Worm (Caenorhabditis elegans) whole organism, L1 larva: ENCODE measurements around the gene srz-82.

Source experiments
- C04F5.9 ChIP-seq: sonication (generic microtip); optimal IDR thresholded peaks from 2 replicates; lab custom pipeline; 2016; ENCODE audit warnings: missing genetic modification characterization, missing compliant biosample characterization
- C16A3.4 ChIP-seq: fragments of 150-350 bp; optimal IDR thresholded peaks from 2 replicates; lab custom pipeline; 2014; ENCODE audit warnings: missing biosample characterization, missing genetic modification characterization
- C34B4.2 ChIP-seq: sonication (generic microtip); optimal IDR thresholded peaks from 2 replicates; lab custom pipeline; 2017; ENCODE audit warnings: mild to moderate bottlenecking, missing genetic modification characterization, missing compliant biosample characterization
- alr-1 ChIP-seq: fragments of 200-800 bp; sonication (Bioruptor generic); optimal IDR thresholded peaks from 2 replicates; lab custom pipeline; 2018; ENCODE audit warnings: borderline replicate concordance, mild to moderate bottlenecking, missing genetic modification characterization, missing compliant biosample characterization
- ama-1 ChIP-seq: fragments of 150-350 bp; optimal IDR thresholded peaks from 2 replicates; lab custom pipeline; 2014
- blmp-1 ChIP-seq: fragments of 150-350 bp; optimal IDR thresholded peaks from 2 replicates; lab custom pipeline; 2014; ENCODE audit warnings: missing biosample characterization, missing genetic modification characterization
- ceh-63 ChIP-seq: fragments of 200-800 bp; sonication (Bioruptor generic); optimal IDR thresholded peaks from 2 replicates; lab custom pipeline; 2018; ENCODE audit warnings: mild to moderate bottlenecking, missing genetic modification characterization, missing compliant biosample characterization
- ceh-8 ChIP-seq: fragments of 200-800 bp; sonication (Bioruptor generic); optimal IDR thresholded peaks from 2 replicates; lab custom pipeline; 2018; ENCODE audit warnings: mild to moderate bottlenecking, missing genetic modification characterization, moderate library complexity, missing compliant biosample characterization
- ceh-88 ChIP-seq: fragments of 200-800 bp; sonication (Bioruptor generic); IDR thresholded peaks from 2 replicates; pipeline ENCODE4 v1.3.6; 2022; ENCODE audit warnings: missing genetic modification characterization, missing compliant biosample characterization
- ceh-90 ChIP-seq: sonication (generic microtip); optimal IDR thresholded peaks from 2 replicates; lab custom pipeline; 2016; ENCODE audit warnings: missing genetic modification characterization, missing compliant biosample characterization
- ces-1 ChIP-seq: fragments of 150-350 bp; optimal IDR thresholded peaks from 2 replicates; lab custom pipeline; 2014; ENCODE audit warnings: missing biosample characterization, missing genetic modification reagents, missing genetic modification characterization
- dpl-1 ChIP-seq, 3 experiments: fragments of 150-350 bp in 2 of 3; sonication (generic microtip) in 1 of 3; optimal IDR thresholded peaks; 2 replicates each; lab custom pipeline; 2014 to 2017; ENCODE audit warnings: missing biosample characterization in 3 of 3, missing genetic modification characterization in 3 of 3, missing genetic modification reagents in 3 of 3
- dsc-1 ChIP-seq: sonication (generic microtip); optimal IDR thresholded peaks from 2 replicates; lab custom pipeline; 2016; ENCODE audit warnings: mild to moderate bottlenecking, missing genetic modification characterization, missing compliant biosample characterization
- efl-1 ChIP-seq, 4 experiments: fragments of 150-350 bp; optimal IDR thresholded peaks in 3 of 4; peaks in 1 of 4; 1 replicate in 1 of 4; 2 replicates in 3 of 4; lab custom pipeline; 2014; ENCODE audit warnings: missing biosample characterization in 2 of 4, missing genetic modification characterization in 2 of 4, missing genetic modification reagents in 2 of 4
- efl-3 ChIP-seq: fragments of 200-800 bp; sonication (Bioruptor generic); optimal IDR thresholded peaks from 2 replicates; lab custom pipeline; 2018; ENCODE audit warnings: mild to moderate bottlenecking, missing genetic modification characterization, missing compliant biosample characterization
- elt-3 ChIP-seq, 6 experiments: fragments of 150-350 bp in 1 of 6; sonication (generic microtip); optimal IDR thresholded peaks; 2 replicates each; lab custom pipeline; 2017 to 2018; ENCODE audit warnings: missing biosample characterization in 6 of 6, missing genetic modification characterization in 6 of 6, inconsistent platforms in 1 of 6
- ets-5 ChIP-seq: fragments of 200-800 bp; sonication (Bioruptor generic); IDR thresholded peaks from 2 replicates; pipeline ENCODE4 v1.3.6; 2022; ENCODE audit warnings: missing genetic modification characterization, missing compliant biosample characterization
- fkh-10 ChIP-seq: sonication (generic microtip); optimal IDR thresholded peaks from 2 replicates; lab custom pipeline; 2017; ENCODE audit warnings: missing biosample characterization, missing genetic modification reagents, missing genetic modification characterization
- fkh-4 ChIP-seq: sonication (generic microtip); optimal IDR thresholded peaks from 2 replicates; lab custom pipeline; 2016; ENCODE audit warnings: missing compliant biosample characterization, missing genetic modification characterization, borderline replicate concordance
- fkh-8 ChIP-seq: sonication (generic microtip); optimal IDR thresholded peaks from 2 replicates; lab custom pipeline; 2016; ENCODE audit warnings: mild to moderate bottlenecking, missing genetic modification characterization, missing compliant biosample characterization
- fos-1 ChIP-seq: fragments of 150-350 bp; optimal IDR thresholded peaks from 2 replicates; lab custom pipeline; 2014; ENCODE audit warnings: missing biosample characterization, missing genetic modification characterization
- grh-1 ChIP-seq: fragments of 200-800 bp; sonication (Bioruptor generic); IDR thresholded peaks from 2 replicates; pipeline ENCODE4 v1.3.6; 2022; ENCODE audit warnings: missing genetic modification reagents, missing genetic modification characterization, missing compliant biosample characterization
- hlh-17 ChIP-seq: fragments of 200-800 bp; sonication (Bioruptor generic); optimal IDR thresholded peaks from 2 replicates; lab custom pipeline; 2018; ENCODE audit warnings: missing genetic modification characterization, mild to moderate bottlenecking, missing compliant biosample characterization, moderate library complexity, borderline replicate concordance
- hlh-4 ChIP-seq: sonication (generic microtip); optimal IDR thresholded peaks from 2 replicates; lab custom pipeline; 2016; ENCODE audit warnings: mild to moderate bottlenecking, missing genetic modification characterization, missing compliant biosample characterization
- isw-1 ChIP-seq: fragments of 200-800 bp; sonication (Bioruptor generic); IDR thresholded peaks from 2 replicates; pipeline ENCODE4 v1.3.6; 2022; ENCODE audit warnings: missing genetic modification characterization, missing compliant biosample characterization
- jun-1 ChIP-seq: fragments of 150-350 bp; optimal IDR thresholded peaks from 2 replicates; lab custom pipeline; 2014; ENCODE audit warnings: missing biosample characterization, missing genetic modification reagents, missing genetic modification characterization
- lin-13 ChIP-seq: fragments of 150-350 bp; optimal IDR thresholded peaks from 2 replicates; lab custom pipeline; 2014; ENCODE audit warnings: missing biosample characterization, missing genetic modification reagents, missing genetic modification characterization
- lin-14 ChIP-seq: fragments of 200-800 bp; sonication (Bioruptor generic); optimal IDR thresholded peaks from 2 replicates; lab custom pipeline; 2018; ENCODE audit warnings: mild to moderate bottlenecking, missing genetic modification characterization, moderate library complexity, missing compliant biosample characterization
- lin-15B ChIP-seq: fragments of 150-350 bp; sonication (generic microtip); optimal IDR thresholded peaks from 3 replicates; lab custom pipeline; 2014; ENCODE audit warnings: missing biosample characterization, missing genetic modification characterization
- lin-35 ChIP-seq, 2 experiments: fragments of 150-350 bp; optimal IDR thresholded peaks; 2 replicates each; lab custom pipeline; 2014; ENCODE audit warnings: missing biosample characterization in 2 of 2, missing genetic modification characterization in 2 of 2, missing genetic modification reagents in 2 of 2
- mep-1 ChIP-seq: fragments of 150-350 bp; optimal IDR thresholded peaks from 2 replicates; lab custom pipeline; 2014; ENCODE audit warnings: missing biosample characterization, missing genetic modification characterization
- nhr-12 ChIP-seq: sonication (generic microtip); optimal IDR thresholded peaks from 2 replicates; lab custom pipeline; 2017; ENCODE audit warnings: missing biosample characterization, missing genetic modification characterization
- nhr-19 ChIP-seq: fragments of 200-800 bp; sonication (Bioruptor generic); conservative IDR thresholded peaks from 2 replicates; pipeline ENCODE4 v1.3.6; 2022; ENCODE audit warnings: missing genetic modification characterization, missing compliant biosample characterization
- nhr-20 ChIP-seq: sonication (generic microtip); optimal IDR thresholded peaks from 2 replicates; lab custom pipeline; 2016; ENCODE audit warnings: mild to moderate bottlenecking, missing genetic modification characterization, missing compliant biosample characterization
- nhr-237 ChIP-seq: fragments of 150-350 bp; optimal IDR thresholded peaks from 2 replicates; lab custom pipeline; 2014; ENCODE audit warnings: missing biosample characterization, missing genetic modification characterization
- nhr-77 ChIP-seq: fragments of 150-350 bp; optimal IDR thresholded peaks from 2 replicates; lab custom pipeline; 2014; ENCODE audit warnings: missing biosample characterization, missing genetic modification characterization
- nhr-84 ChIP-seq: sonication (generic microtip); optimal IDR thresholded peaks from 2 replicates; lab custom pipeline; 2017; ENCODE audit warnings: missing biosample characterization, missing genetic modification characterization
- nhr-85 ChIP-seq: sonication (generic microtip); peaks from one replicate; lab custom pipeline; 2016; ENCODE audit warnings: missing genetic modification characterization, inconsistent platforms, missing compliant biosample characterization
- pag-3 ChIP-seq: sonication (generic microtip); optimal IDR thresholded peaks from 2 replicates; lab custom pipeline; 2017; ENCODE audit warnings: missing genetic modification characterization, mild to moderate bottlenecking, missing compliant biosample characterization, antibody characterized with exemption, borderline replicate concordance; ENCODE audit not compliant: insufficient read depth
- pax-3 ChIP-seq: fragments of 200-800 bp; sonication (Bioruptor generic); optimal IDR thresholded peaks from 2 replicates; lab custom pipeline; 2018; ENCODE audit warnings: mild to moderate bottlenecking, missing genetic modification characterization, moderate library complexity, missing compliant biosample characterization
- skn-1 ChIP-seq: fragments of 150-350 bp; optimal IDR thresholded peaks from 2 replicates; lab custom pipeline; 2014; ENCODE audit warnings: missing biosample characterization, missing genetic modification characterization
- snu-23 ChIP-seq: sonication (generic microtip); optimal IDR thresholded peaks from 2 replicates; lab custom pipeline; 2016; ENCODE audit warnings: missing genetic modification characterization, missing compliant biosample characterization
- sox-4 ChIP-seq: sonication (generic microtip); optimal IDR thresholded peaks from 2 replicates; lab custom pipeline; 2016; ENCODE audit warnings: missing genetic modification characterization, missing compliant biosample characterization
- swsn-7 ChIP-seq: sonication (generic microtip); optimal IDR thresholded peaks from 2 replicates; lab custom pipeline; 2016; ENCODE audit warnings: missing genetic modification characterization, missing compliant biosample characterization
- unc-130 ChIP-seq: fragments of 150-350 bp; optimal IDR thresholded peaks from 2 replicates; lab custom pipeline; 2017; ENCODE audit warnings: missing biosample characterization, missing genetic modification characterization, inconsistent platforms
- unc-30 ChIP-seq: sonication (generic microtip); optimal IDR thresholded peaks from 2 replicates; lab custom pipeline; 2017; ENCODE audit warnings: missing biosample characterization, missing genetic modification characterization
- xbp-1 ChIP-seq: sonication (generic microtip); optimal IDR thresholded peaks from 2 replicates; lab custom pipeline; 2016; ENCODE audit warnings: missing genetic modification characterization, missing compliant biosample characterization
- zag-1 ChIP-seq: fragments of 150-350 bp; optimal IDR thresholded peaks from 2 replicates; lab custom pipeline; 2014; ENCODE audit warnings: missing biosample characterization, missing genetic modification characterization
- zip-4 ChIP-seq: fragments of 200-800 bp; sonication (Bioruptor generic); optimal IDR thresholded peaks from 2 replicates; lab custom pipeline; 2018; ENCODE audit warnings: mild to moderate bottlenecking, missing genetic modification characterization, moderate library complexity, missing compliant biosample characterization
- ztf-11 ChIP-seq, 2 experiments: sonication (generic microtip); optimal IDR thresholded peaks; 2 replicates each; lab custom pipeline; 2016 to 2017; ENCODE audit warnings: missing genetic modification characterization in 2 of 2, missing biosample characterization in 1 of 2, missing compliant biosample characterization in 1 of 2

srz-82 gene

ce11 chrIV:3524584-3525020 lies 41.9 kb downstream of the srz-82 start (continued):
- TF ChIP-seq jun-1 (tag; lab: Kevin White, UChicago) (peak; percentile 23), fkh-10 (GFP tag; lab: Kevin White, UChicago) (no peak), zag-1 (no peak), xbp-1 (tag; lab: Kevin White, UChicago) (peak; percentile 38), ceh-90 (tag; lab: Kevin White, UChicago) (no peak), nhr-77 (tag; lab: Kevin White, UChicago) (peak; percentile 4), alr-1 (tag; lab: Kevin White, UChicago) (no peak), unc-130 (tag; lab: Kevin White, UChicago) (peak; percentile 59), nhr-85 (tag; lab: Kevin White, UChicago) (peak; percentile 53), hlh-17 (no peak), pag-3 (tag; lab: Kevin White, UChicago) (no peak), ama-1 (lab: Kevin White, UChicago) (no peak), isw-1 (GFP tag; lab: Robert Waterston, UW) (no peak), fkh-8 (peak; percentile 64), nhr-20 (tag; lab: Kevin White, UChicago) (peak; percentile 61), lin-15B (tag; lab: Kevin White, UChicago) (no peak), blmp-1 (tag; lab: Kevin White, UChicago) (no peak), C04F5.9 (tag; lab: Kevin White, UChicago) (no peak), unc-30 (tag; lab: Kevin White, UChicago) (no peak), dsc-1 (tag; lab: Kevin White, UChicago) (peak; percentile 50), C16A3.4 (tag; lab: Kevin White, UChicago) (peak; percentile 33), lin-35 (GFP tag; optimal IDR thresholded peaks at IDR 0.05; lab: Kevin White, UChicago) (peak; percentile 28 to 66), dpl-1 (GFP tag; optimal IDR thresholded peaks at IDR 0.05; lab: Kevin White, UChicago) (peak; percentile 4 to 16 (median 13)), ets-5 (GFP tag; lab: Robert Waterston, UW) (no peak), zip-4 (GFP tag; lab: Kevin White, UChicago) (peak; percentile 27), swsn-7 (tag; lab: Kevin White, UChicago) (peak; percentile 66), mep-1 (tag; lab: Kevin White, UChicago) (peak; percentile 53), hlh-4 (tag; lab: Kevin White, UChicago) (no peak), C34B4.2 (tag; lab: Kevin White, UChicago) (no peak), skn-1 (tag; lab: Kevin White, UChicago) (peak; percentile 0), nhr-237 (tag; lab: Kevin White, UChicago) (no peak), nhr-12 (tag; lab: Kevin White, UChicago) (no peak), ceh-63 (no peak), nhr-19 (peak; percentile 71), nhr-84 (tag; lab: Kevin White, UChicago) (no peak), fkh-4 (tag; lab: Kevin White, UChicago) (no peak), ztf-11 (tag; optimal IDR thresholded peaks at IDR 0.05; lab: Kevin White, UChicago) (no peak), lin-14 (GFP tag; lab: Kevin White, UChicago) (no peak), ceh-8 (GFP tag; lab: Kevin White, UChicago) (peak; percentile 41), lin-13 (peak; percentile 16), efl-3 (peak; percentile 25), sox-4 (no peak), elt-3 (tag; optimal IDR thresholded peaks at IDR 0.05; lab: Kevin White, UChicago) (no peak), fos-1 (tag; lab: Kevin White, UChicago) (peak; percentile 13), pax-3 (no peak), efl-1 (optimal IDR thresholded peaks at IDR 0.05; lab: Kevin White, UChicago) (peak; percentile 32 to 49), efl-1 (GFP tag; optimal IDR thresholded peaks at IDR 0.05 in 1 of 2; lab: Kevin White, UChicago) (peak; percentile 37 to 92), ces-1 (GFP tag; lab: Kevin White, UChicago) (no peak), snu-23 (peak; percentile 84), grh-1 (GFP tag; lab: Robert Waterston, UW) (no peak), ceh-88 (GFP tag; lab: Robert Waterston, UW) (no peak)
